Fruit fly (Drosophila melanogaster) whole organism, pupa: ENCODE measurements around the gene CG13306.
A peak's percentile ranks its signal among the peaks of the same experiment; 100 is the strongest.

Experiments used
- CG10348 ChIP-seq: fragments of 200-800 bp; sonication (Bioruptor generic); IDR thresholded peaks from 2 replicates; pipeline ENCODE4 v1.3.6; 2022; ENCODE audit warnings: missing biosample characterization, missing genetic modification characterization
- CG12605 ChIP-seq: fragments of 200-800 bp; sonication (Bioruptor generic); IDR thresholded peaks from 2 replicates; pipeline ENCODE4 v1.3.6; 2022; ENCODE audit warnings: missing biosample characterization, missing genetic modification characterization
- CG13204 ChIP-seq: fragments of 200-800 bp; sonication (Bioruptor generic); optimal IDR thresholded peaks from 2 replicates; lab custom pipeline; 2018; ENCODE audit warnings: missing biosample characterization, mild to moderate bottlenecking, missing genetic modification characterization, moderate library complexity
- CG14655 ChIP-seq: fragments of 200-800 bp; sonication (Bioruptor generic); optimal IDR thresholded peaks from 3 replicates; lab custom pipeline; 2017; ENCODE audit warnings: mild to moderate bottlenecking, missing biosample characterization, missing genetic modification reagents, missing genetic modification characterization
- CG15710 ChIP-seq: fragments of 200-800 bp; sonication (Bioruptor generic); optimal IDR thresholded peaks from 2 replicates; lab custom pipeline; 2018; ENCODE audit warnings: missing biosample characterization, mild to moderate bottlenecking, missing genetic modification characterization, moderate library complexity
- CG17806 ChIP-seq: fragments of 200-800 bp; sonication (Bioruptor generic); optimal IDR thresholded peaks from 2 replicates; lab custom pipeline; 2018; ENCODE audit warnings: missing biosample characterization, mild to moderate bottlenecking, missing genetic modification characterization, moderate library complexity
- CG32121 ChIP-seq: fragments of 200-800 bp; sonication (Bioruptor generic); IDR thresholded peaks from 2 replicates; pipeline ENCODE4 v1.3.6; 2022; ENCODE audit warnings: missing biosample characterization, missing genetic modification characterization
- CG34367 ChIP-seq: fragments of 200-800 bp; sonication (Bioruptor generic); optimal IDR thresholded peaks from 2 replicates; lab custom pipeline; 2018; ENCODE audit warnings: missing biosample characterization, mild to moderate bottlenecking, missing genetic modification characterization
- CG4496 ChIP-seq: fragments of 200-800 bp; sonication (Bioruptor generic); IDR thresholded peaks from 3 replicates; pipeline ENCODE4 v1.3.6; 2022; ENCODE audit warnings: missing biosample characterization, missing genetic modification characterization
- CG8159 ChIP-seq: fragments of 200-800 bp; sonication (Bioruptor generic); optimal IDR thresholded peaks from 3 replicates; lab custom pipeline; 2018; ENCODE audit warnings: missing biosample characterization, mild to moderate bottlenecking, missing genetic modification characterization, moderate library complexity
- CG8301 ChIP-seq: fragments of 200-800 bp; sonication (Bioruptor generic); optimal IDR thresholded peaks from 2 replicates; lab custom pipeline; 2018; ENCODE audit warnings: missing biosample characterization, mild to moderate bottlenecking, missing genetic modification characterization
- CG9948 ChIP-seq: fragments of 200-800 bp; sonication (Bioruptor generic); optimal IDR thresholded peaks from 2 replicates; lab custom pipeline; 2018; ENCODE audit warnings: missing biosample characterization, mild to moderate bottlenecking, missing genetic modification characterization, moderate library complexity
- EcR ChIP-seq: fragments of 200-800 bp; sonication (Bioruptor generic); optimal IDR thresholded peaks from 3 replicates; lab custom pipeline; 2019; ENCODE audit warnings: missing biosample characterization, missing genetic modification characterization, mild to moderate bottlenecking, moderate library complexity, missing genetic modification reagents
- Ets98B ChIP-seq: fragments of 200-800 bp; sonication (Bioruptor generic); IDR thresholded peaks from 2 replicates; pipeline ENCODE4 v1.3.6; 2022; ENCODE audit warnings: missing biosample characterization, missing genetic modification characterization
- Pif1A ChIP-seq: fragments of 200-800 bp; sonication (Bioruptor generic); optimal IDR thresholded peaks from 3 replicates; lab custom pipeline; 2016; ENCODE audit warnings: missing biosample characterization, missing genetic modification characterization
- Pif1B ChIP-seq: fragments of 200-800 bp; sonication (Bioruptor generic); optimal IDR thresholded peaks from 3 replicates; lab custom pipeline; 2016; ENCODE audit warnings: missing biosample characterization, missing genetic modification characterization
- Snoo ChIP-seq: fragments of 200-800 bp; sonication (Bioruptor generic); optimal IDR thresholded peaks from 3 replicates; lab custom pipeline; 2017; ENCODE audit warnings: missing biosample characterization, mild to moderate bottlenecking, missing genetic modification characterization, inconsistent platforms
- fd96Ca ChIP-seq: fragments of 200-800 bp; sonication (Bioruptor generic); IDR thresholded peaks from 3 replicates; pipeline ENCODE4 v1.3.6; 2022; ENCODE audit warnings: missing biosample characterization, missing genetic modification characterization
- gl ChIP-seq: fragments of 200-800 bp; sonication (Bioruptor generic); optimal IDR thresholded peaks from 2 replicates; lab custom pipeline; 2018; ENCODE audit warnings: missing biosample characterization, mild to moderate bottlenecking, missing genetic modification characterization
- rn ChIP-seq: fragments of 200-800 bp; sonication (Bioruptor generic); IDR thresholded peaks from 2 replicates; pipeline ENCODE4 v1.3.6; 2022; ENCODE audit warnings: missing biosample characterization, missing genetic modification characterization

The CG13306 gene

DNA sequence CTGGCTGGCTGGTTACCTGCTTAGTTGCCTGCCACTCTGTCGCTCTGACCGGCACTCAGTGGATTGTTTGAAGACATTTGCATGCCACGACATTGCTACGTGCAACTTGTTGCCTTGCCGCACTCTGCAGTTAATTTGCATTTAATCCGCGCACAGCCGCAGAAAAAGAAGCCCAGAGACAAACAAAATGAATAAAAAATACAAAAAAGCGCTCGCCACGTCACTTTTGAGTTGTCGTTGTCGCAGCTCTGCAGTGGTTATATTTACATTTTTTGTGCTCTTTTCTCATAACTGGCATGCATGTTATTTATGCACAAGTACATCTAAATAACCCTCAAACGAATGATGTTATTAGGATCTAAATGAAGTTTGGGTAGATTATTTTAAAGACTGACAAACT is 33.8 kb upstream of the CG13306 start:
- TF ChIP-seq rn (GFP tag; lab: Robert Waterston, UW): no peak
- no peak for TF ChIP-seq CG10348 (GFP tag; lab: Robert Waterston, UW)
- TF ChIP-seq fd96Ca: no peak
- no peak for TF ChIP-seq CG17806 (tag; lab: Kevin White, UChicago)
- no peak for TF ChIP-seq CG13204 (GFP tag; lab: Kevin White, UChicago)
- TF ChIP-seq Ets98B (GFP tag; lab: Robert Waterston, UW): peak; percentile 16; the same call in 1 of the 2 replicates
- no peak for TF ChIP-seq Snoo (tag; lab: Kevin White, UChicago)
- peak; percentile 32; the same call in 1 of the 2 replicates for TF ChIP-seq CG12605
- TF ChIP-seq CG34367: no peak
- peak; percentile 28 for TF ChIP-seq CG14655 (GFP tag; lab: Kevin White, UChicago)
- TF ChIP-seq CG9948 (tag; lab: Kevin White, UChicago): no peak
- TF ChIP-seq CG8159 (tag; lab: Kevin White, UChicago): no peak
- 0 out of 3 replicates have a peak, but pooled peaks have one; percentile 25 for TF ChIP-seq CG4496 (GFP tag; lab: Robert Waterston, UW)
- peak; percentile 21 for TF ChIP-seq CG8301 (tag; lab: Kevin White, UChicago)

DNA sequence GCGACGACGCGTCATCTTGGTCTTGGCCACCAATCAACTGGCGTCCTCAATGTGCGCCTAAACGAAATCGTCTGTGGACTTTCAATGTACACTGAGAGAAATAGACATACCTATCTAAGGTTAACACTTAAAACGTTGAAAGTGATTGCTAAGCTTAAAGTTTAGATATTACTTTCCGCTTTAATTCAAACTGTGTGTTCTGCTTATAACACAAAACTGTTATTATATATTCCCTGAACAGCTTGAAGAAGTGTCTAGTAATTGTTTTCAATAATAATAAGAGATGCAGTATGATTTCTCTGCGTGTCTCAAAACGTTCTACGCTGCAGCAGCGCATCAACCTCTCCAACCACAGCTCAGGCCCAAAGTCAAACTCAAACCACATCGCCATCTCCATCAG is 32.5 kb upstream of the CG13306 start:
- TF ChIP-seq CG4496 (GFP tag; lab: Robert Waterston, UW): peak; percentile 56; the same call in 2 of the 3 replicates
- TF ChIP-seq CG10348 (GFP tag; lab: Robert Waterston, UW): no peak
- TF ChIP-seq Ets98B (GFP tag; lab: Robert Waterston, UW): peak; percentile 38; the same call in 1 of the 2 replicates
- TF ChIP-seq CG14655 (GFP tag; lab: Kevin White, UChicago): peak; percentile 73
- TF ChIP-seq Pif1A: peak; percentile 56
- no peak for TF ChIP-seq CG12605
- peak; percentile 41; the same call in 1 of the 2 replicates for TF ChIP-seq rn (GFP tag; lab: Robert Waterston, UW)
- peak; percentile 84 for TF ChIP-seq CG8301 (tag; lab: Kevin White, UChicago)
- TF ChIP-seq Snoo (tag; lab: Kevin White, UChicago): no peak
- TF ChIP-seq CG32121: 0 out of 2 replicates have a peak, but pooled peaks have one; percentile 20
- TF ChIP-seq CG9948 (tag; lab: Kevin White, UChicago): no peak
- TF ChIP-seq CG17806 (tag; lab: Kevin White, UChicago): peak; percentile 30
- TF ChIP-seq Pif1B: peak; percentile 14

- TF ChIP-seq EcR (GFP tag; lab: Kevin White, UChicago): no peak
- no peak for TF ChIP-seq CG15710 (tag; lab: Kevin White, UChicago)
- no peak for TF ChIP-seq Snoo (tag; lab: Kevin White, UChicago)
Observed at dm6 chr3L:8780723-8781296, 31.3 kb upstream of the CG13306 start.

dm6 chr3L:8777313-8777924 is 27.9 kb upstream of the CG13306 start:
- no peak for TF ChIP-seq CG13204 (GFP tag; lab: Kevin White, UChicago)
- TF ChIP-seq CG34367: no peak
- no peak for TF ChIP-seq CG17806 (tag; lab: Kevin White, UChicago)
- TF ChIP-seq EcR (GFP tag; lab: Kevin White, UChicago): no peak
- no peak for TF ChIP-seq CG15710 (tag; lab: Kevin White, UChicago)
- TF ChIP-seq fd96Ca: no peak
- no peak for TF ChIP-seq CG8159 (tag; lab: Kevin White, UChicago)
- no peak for TF ChIP-seq gl (tag; lab: Kevin White, UChicago)
- no peak for TF ChIP-seq rn (GFP tag; lab: Robert Waterston, UW)
- no peak for TF ChIP-seq CG14655 (GFP tag; lab: Kevin White, UChicago)
- no peak for TF ChIP-seq Pif1A
- no peak for TF ChIP-seq Ets98B (GFP tag; lab: Robert Waterston, UW)
- no peak for TF ChIP-seq CG12605

- TF ChIP-seq Ets98B (GFP tag; lab: Robert Waterston, UW) (no peak), CG32121 (no peak), gl (tag; lab: Kevin White, UChicago) (peak; percentile 58), CG8159 (tag; lab: Kevin White, UChicago) (peak; percentile 37), Pif1A (peak; percentile 0), CG10348 (GFP tag; lab: Robert Waterston, UW) (no peak), EcR (GFP tag; lab: Kevin White, UChicago) (peak; percentile 58), CG15710 (tag; lab: Kevin White, UChicago) (peak; percentile 25), CG14655 (GFP tag; lab: Kevin White, UChicago) (no peak), CG13204 (GFP tag; lab: Kevin White, UChicago) (peak; percentile 53), CG34367 (peak; percentile 11)
Observed at dm6 chr3L:8774974-8775731, 25.6 kb upstream of the CG13306 start.

- no peak for TF ChIP-seq CG8159 (tag; lab: Kevin White, UChicago)
- TF ChIP-seq CG17806 (tag; lab: Kevin White, UChicago): no peak
- TF ChIP-seq CG10348 (GFP tag; lab: Robert Waterston, UW): no peak
- TF ChIP-seq Pif1A: no peak
- no peak for TF ChIP-seq Snoo (tag; lab: Kevin White, UChicago)
- no peak for TF ChIP-seq Pif1B
- no peak for TF ChIP-seq CG15710 (tag; lab: Kevin White, UChicago)
- no peak for TF ChIP-seq fd96Ca
- no peak for TF ChIP-seq CG34367
- no peak for TF ChIP-seq CG13204 (GFP tag; lab: Kevin White, UChicago)
- no peak for TF ChIP-seq Ets98B (GFP tag; lab: Robert Waterston, UW)
- no peak for TF ChIP-seq gl (tag; lab: Kevin White, UChicago)
- no peak for TF ChIP-seq CG4496 (GFP tag; lab: Robert Waterston, UW)
- TF ChIP-seq CG32121: no peak
- no peak for TF ChIP-seq CG14655 (GFP tag; lab: Kevin White, UChicago)
- TF ChIP-seq rn (GFP tag; lab: Robert Waterston, UW): no peak
Observed at dm6 chr3L:8773713-8774112, 24.2 kb upstream of the CG13306 start.
